Worm (Caenorhabditis elegans) whole organism, L2 larva: ENCODE measurements around the gene C27F2.6.

Experiments
- ZK546.5 ChIP-seq: sonication (generic microtip); optimal IDR thresholded peaks from 2 replicates; lab custom pipeline; 2017; ENCODE audit warnings: missing biosample characterization, missing genetic modification characterization
- mab-5 ChIP-seq: fragments of 150-350 bp; optimal IDR thresholded peaks from 2 replicates; lab custom pipeline; 2014; ENCODE audit warnings: missing biosample characterization, missing genetic modification characterization
- nhr-12 ChIP-seq: fragments of 150-350 bp; optimal IDR thresholded peaks from 2 replicates; lab custom pipeline; 2014; ENCODE audit warnings: missing biosample characterization, missing genetic modification characterization
- nhr-237 ChIP-seq: fragments of 150-350 bp; optimal IDR thresholded peaks from 2 replicates; lab custom pipeline; 2014; ENCODE audit warnings: missing biosample characterization, missing genetic modification characterization
- unc-62 ChIP-seq: fragments of 150-350 bp; optimal IDR thresholded peaks from 2 replicates; lab custom pipeline; 2014; ENCODE audit warnings: missing biosample characterization, missing genetic modification reagents, missing genetic modification characterization
- ztf-4 ChIP-seq: fragments of 150-350 bp; optimal IDR thresholded peaks from 2 replicates; lab custom pipeline; 2014; ENCODE audit warnings: missing biosample characterization, missing genetic modification characterization

DNA sequence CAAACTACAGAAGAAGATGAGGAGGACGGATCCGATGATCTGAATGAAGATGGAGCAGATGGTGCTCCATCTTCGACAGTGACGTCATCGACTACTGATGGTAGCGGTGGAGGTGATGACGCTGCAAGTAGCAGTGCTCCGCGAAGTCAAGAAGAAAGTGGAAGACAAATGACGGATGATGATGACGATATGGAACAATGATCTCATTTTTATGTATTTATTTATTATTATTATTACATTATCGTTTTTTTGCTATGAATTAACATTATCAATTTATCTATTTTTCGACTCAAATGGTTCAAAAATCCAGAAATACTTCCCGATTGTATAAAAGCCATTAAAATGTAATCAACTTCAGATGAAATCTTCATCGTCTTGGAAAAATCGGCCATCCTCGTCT, 41.4 kb upstream of the C27F2.6 start, which contains the start of gene R144.3:
- TF ChIP-seq nhr-237 (tag; lab: Kevin White, UChicago) (no peak), ztf-4 (tag; lab: Kevin White, UChicago) (no peak), mab-5 (tag; lab: Kevin White, UChicago) (no peak), nhr-12 (tag; lab: Kevin White, UChicago) (no peak), ZK546.5 (tag; lab: Kevin White, UChicago) (no peak), unc-62 (GFP tag; lab: Kevin White, UChicago) (no peak)
